Fruit fly (Drosophila melanogaster) whole organism, wandering third instar larva: ENCODE measurements around the gene CG31464.

Experiments
- Abd-B ChIP-seq: fragments of >200 bp; optimal IDR thresholded peaks from 2 replicates; lab custom pipeline; 2017; ENCODE audit warnings: missing biosample characterization, missing genetic modification characterization
- CG32264 ChIP-seq: fragments of 200-800 bp; sonication (Bioruptor generic); optimal IDR thresholded peaks from 2 replicates; lab custom pipeline; 2016; ENCODE audit warnings: missing biosample characterization, missing genetic modification characterization
- CG9705 ChIP-seq: fragments of 200-800 bp; sonication (Bioruptor generic); optimal IDR thresholded peaks from 2 replicates; lab custom pipeline; 2018; ENCODE audit warnings: missing biosample characterization, mild to moderate bottlenecking, missing genetic modification characterization
- CrebA ChIP-seq: fragments of 200-800 bp; sonication (Bioruptor generic); optimal IDR thresholded peaks from 2 replicates; lab custom pipeline; 2016; ENCODE audit warnings: missing biosample characterization, mild to moderate bottlenecking, missing genetic modification characterization, borderline replicate concordance
- Dfd ChIP-seq: fragments of >200 bp; optimal IDR thresholded peaks from 2 replicates; lab custom pipeline; 2017; ENCODE audit warnings: missing biosample characterization, missing genetic modification characterization
- Dif ChIP-seq: fragments of 200-275, 200-300 bp; sonication (Bioruptor generic); optimal IDR thresholded peaks from 2 replicates; lab custom pipeline; 2018; ENCODE audit warnings: missing biosample characterization, missing genetic modification characterization; ENCODE audit not compliant: partially characterized antibody
- GATAd ChIP-seq: sonication (Bioruptor generic); optimal IDR thresholded peaks from 2 replicates; lab custom pipeline; 2016; ENCODE audit warnings: missing biosample characterization, missing genetic modification characterization
- HLH106 ChIP-seq: fragments of 200-800 bp; optimal IDR thresholded peaks from 3 replicates; lab custom pipeline; 2019; ENCODE audit warnings: missing biosample characterization, mild to moderate bottlenecking, missing genetic modification characterization, moderate library complexity
- Hnf4 ChIP-seq: fragments of 200-800 bp; sonication (Bioruptor generic); optimal IDR thresholded peaks from 2 replicates; lab custom pipeline; 2016; ENCODE audit warnings: missing biosample characterization, mild to moderate bottlenecking, missing genetic modification characterization
- Hr78 ChIP-seq: fragments of >200 bp; optimal IDR thresholded peaks from 2 replicates; lab custom pipeline; 2017; ENCODE audit warnings: missing biosample characterization, missing genetic modification characterization
- Hr83 ChIP-seq: fragments of 200-300 bp; sonication (Bioruptor generic); optimal IDR thresholded peaks from 2 replicates; lab custom pipeline; 2016; ENCODE audit warnings: missing biosample characterization, mild to moderate bottlenecking, missing genetic modification characterization, moderate library complexity; ENCODE audit not compliant: poor library complexity, severe bottlenecking
- Jra ChIP-seq: sonication (Bioruptor generic); optimal IDR thresholded peaks from 2 replicates; lab custom pipeline; 2016; ENCODE audit warnings: missing biosample characterization, missing genetic modification characterization
- Mio ChIP-seq: sonication (Bioruptor generic); optimal IDR thresholded peaks from 2 replicates; lab custom pipeline; 2016; ENCODE audit warnings: missing biosample characterization, missing genetic modification characterization
- Myc ChIP-seq: fragments of >200 bp; optimal IDR thresholded peaks from 2 replicates; lab custom pipeline; 2017
- N ChIP-seq: fragments of >200 bp; optimal IDR thresholded peaks from 2 replicates; lab custom pipeline; 2018; ENCODE audit warnings: missing biosample characterization, missing external identifiers, missing genetic modification characterization
- OdsH ChIP-seq: fragments of 200-800 bp; sonication (Bioruptor generic); optimal IDR thresholded peaks from 2 replicates; lab custom pipeline; 2016; ENCODE audit warnings: missing biosample characterization, mild to moderate bottlenecking, missing genetic modification characterization
- Rel ChIP-seq, 2 experiments: fragments of 200-800 bp; sonication (Bioruptor generic) in 1 of 2; optimal IDR thresholded peaks; 2 replicates in 1 of 2; 3 replicates in 1 of 2; lab custom pipeline; 2016 to 2019; ENCODE audit warnings: mild to moderate bottlenecking in 2 of 2, missing biosample characterization in 2 of 2, missing genetic modification characterization in 2 of 2, moderate library complexity in 1 of 2
- Sp1 ChIP-seq: fragments of 200-800 bp; sonication (Bioruptor generic); optimal IDR thresholded peaks from 3 replicates; lab custom pipeline; 2019; ENCODE audit warnings: missing biosample characterization, mild to moderate bottlenecking, missing genetic modification characterization, moderate library complexity
- Vsx2 ChIP-seq: fragments of 200-300, 225-300 bp; sonication (Bioruptor generic); optimal IDR thresholded peaks from 2 replicates; lab custom pipeline; 2018; ENCODE audit warnings: missing biosample characterization, missing genetic modification characterization; ENCODE audit not compliant: partially characterized antibody
- br ChIP-seq: fragments of 200-800 bp; sonication (Bioruptor generic); optimal IDR thresholded peaks from 2 replicates; lab custom pipeline; 2016; ENCODE audit warnings: missing biosample characterization, missing genetic modification characterization
- brk ChIP-seq: fragments of 200-800 bp; sonication (Bioruptor generic); optimal IDR thresholded peaks from 2 replicates; lab custom pipeline; 2016; ENCODE audit warnings: missing biosample characterization, mild to moderate bottlenecking, missing genetic modification characterization
- dl ChIP-seq, 2 experiments: fragments of 175-275, 200-275 bp in 1 of 2; fragments of 200-275 bp in 1 of 2; sonication (Bioruptor generic); optimal IDR thresholded peaks; lab custom pipeline; 2018; ENCODE audit warnings: mild to moderate bottlenecking in 2 of 2, missing biosample characterization in 2 of 2, missing genetic modification characterization in 2 of 2, moderate library complexity in 2 of 2; ENCODE audit not compliant: partially characterized antibody in 2 of 2, insufficient read depth in 1 of 2
- dmrt93B ChIP-seq: fragments of 200-800 bp; sonication (Bioruptor generic); optimal IDR thresholded peaks from 2 replicates; lab custom pipeline; 2018; ENCODE audit warnings: missing biosample characterization, mild to moderate bottlenecking, missing genetic modification characterization
- dsf ChIP-seq: sonication (Bioruptor generic); optimal IDR thresholded peaks from 2 replicates; lab custom pipeline; 2016; ENCODE audit warnings: missing biosample characterization, missing genetic modification characterization, borderline replicate concordance
- ey ChIP-seq: fragments of 200-800 bp; sonication (Bioruptor generic); optimal IDR thresholded peaks from 2 replicates; lab custom pipeline; 2016; ENCODE audit warnings: missing biosample characterization, missing genetic modification characterization
- foxo ChIP-seq, 2 experiments: fragments of 200-800 bp; sonication (Bioruptor generic); optimal IDR thresholded peaks; 2 replicates in 1 of 2; 3 replicates in 1 of 2; lab custom pipeline; 2016 to 2017; ENCODE audit warnings: missing biosample characterization in 2 of 2, missing genetic modification characterization in 2 of 2
- fru ChIP-seq: fragments of 200-800 bp; sonication (Bioruptor generic); optimal IDR thresholded peaks from 3 replicates; lab custom pipeline; 2016; ENCODE audit warnings: missing biosample characterization, mild to moderate bottlenecking, missing genetic modification characterization
- h ChIP-seq: fragments of 200-800 bp; sonication (Bioruptor generic); optimal IDR thresholded peaks from 3 replicates; lab custom pipeline; 2016; ENCODE audit warnings: missing biosample characterization, mild to moderate bottlenecking, missing genetic modification characterization
- jim ChIP-seq: fragments of 175-275, 200-325 bp; sonication (Bioruptor generic); optimal IDR thresholded peaks from 2 replicates; lab custom pipeline; 2016; ENCODE audit warnings: missing biosample characterization, mild to moderate bottlenecking, missing genetic modification characterization
- lola ChIP-seq: fragments of >200 bp; optimal IDR thresholded peaks from 2 replicates; lab custom pipeline; 2017; ENCODE audit warnings: missing biosample characterization, missing genetic modification characterization
- pan ChIP-seq: fragments of >200 bp; optimal IDR thresholded peaks from 2 replicates; lab custom pipeline; 2017
- psq ChIP-seq: fragments of 200-800 bp; sonication (Bioruptor generic); optimal IDR thresholded peaks from 3 replicates; lab custom pipeline; 2017; ENCODE audit warnings: missing biosample characterization, mild to moderate bottlenecking, missing genetic modification characterization, moderate library complexity
- rgr ChIP-seq: fragments of 200-800 bp; sonication (Bioruptor generic); optimal IDR thresholded peaks from 3 replicates; lab custom pipeline; 2016; ENCODE audit warnings: missing biosample characterization, mild to moderate bottlenecking, missing genetic modification characterization
- sage ChIP-seq: fragments of 200-800 bp; sonication (Bioruptor generic); optimal IDR thresholded peaks from 2 replicates; lab custom pipeline; 2016; ENCODE audit warnings: missing biosample characterization, mild to moderate bottlenecking, missing genetic modification characterization
- sv ChIP-seq: fragments of 200-800 bp; sonication (Bioruptor generic); optimal IDR thresholded peaks from 3 replicates; lab custom pipeline; 2016; ENCODE audit warnings: missing biosample characterization, missing genetic modification characterization
- tai ChIP-seq: sonication (Bioruptor generic); optimal IDR thresholded peaks from 2 replicates; lab custom pipeline; 2016; ENCODE audit warnings: missing biosample characterization, missing genetic modification characterization
- usp ChIP-seq: fragments of >200 bp; optimal IDR thresholded peaks from 2 replicates; lab custom pipeline; 2017; ENCODE audit warnings: missing biosample characterization, missing genetic modification characterization
- woc ChIP-seq: sonication (Bioruptor generic); optimal IDR thresholded peaks from 2 replicates; lab custom pipeline; 2016; ENCODE audit warnings: missing biosample characterization, mild to moderate bottlenecking, missing genetic modification characterization

CG31464 gene

dm6 chr3R:8272573-8273165 is 18.4 kb upstream of the CG31464 start:
- TF ChIP-seq CrebA (GFP tag; lab: Kevin White, UChicago) (no peak), woc (GFP tag; lab: Kevin White, UChicago) (no peak), dmrt93B (GFP tag; lab: Kevin White, UChicago) (no peak), jim (GFP tag; lab: Kevin White, UChicago) (no peak), Dfd (GFP tag; lab: Kevin White, UChicago) (no peak), usp (GFP tag; lab: Kevin White, UChicago) (no peak), psq (GFP tag; lab: Kevin White, UChicago) (peak; percentile 56), lola (GFP tag; lab: Kevin White, UChicago) (no peak), Mio (GFP tag; lab: Kevin White, UChicago) (no peak), brk (GFP tag; lab: Kevin White, UChicago) (no peak), Jra (GFP tag; lab: Kevin White, UChicago) (no peak), foxo (GFP tag; optimal IDR thresholded peaks at IDR 0.05; lab: Kevin White, UChicago) (peak in 1 of 2 experiments; percentile 69), GATAd (GFP tag; lab: Kevin White, UChicago) (no peak), HLH106 (peak; percentile 62), dsf (GFP tag; lab: Kevin White, UChicago) (no peak), rgr (GFP tag; lab: Kevin White, UChicago) (peak; percentile 63), dl (GFP tag; optimal IDR thresholded peaks at IDR 0.05; lab: Kevin White, UChicago; ENCODE audit: insufficient read depth in 1 of 2, partially characterized antibody in 2 of 2) (no peak), pan (no peak), Hr78 (no peak), ey (GFP tag; lab: Kevin White, UChicago) (peak; percentile 65), tai (GFP tag; lab: Kevin White, UChicago) (no peak), CG9705 (no peak), Rel (GFP tag; optimal IDR thresholded peaks at IDR 0.05; lab: Kevin White, UChicago) (no peak), Rel (tag; optimal IDR thresholded peaks at IDR 0.05; lab: Kevin White, UChicago) (peak; percentile 23), Myc (no peak), sv (no peak), Abd-B (no peak), fru (GFP tag; lab: Kevin White, UChicago) (peak; percentile 70), N (GFP tag; lab: Kevin White, UChicago) (no peak), Dif (GFP tag; lab: Kevin White, UChicago) (no peak), Vsx2 (no peak), h (GFP tag; lab: Kevin White, UChicago) (peak; percentile 79), OdsH (GFP tag; lab: Kevin White, UChicago) (peak; percentile 60), br (GFP tag; lab: Kevin White, UChicago) (peak; percentile 71), Hnf4 (GFP tag; lab: Kevin White, UChicago) (no peak), Hr83 (GFP tag; lab: Kevin White, UChicago) (no peak), sage (no peak), CG32264 (GFP tag; lab: Kevin White, UChicago) (no peak), Sp1 (peak; percentile 10)

- TF ChIP-seq ey (GFP tag; lab: Kevin White, UChicago) (no peak), N (GFP tag; lab: Kevin White, UChicago) (no peak), jim (GFP tag; lab: Kevin White, UChicago) (no peak), Dfd (GFP tag; lab: Kevin White, UChicago) (no peak), CG9705 (no peak), woc (GFP tag; lab: Kevin White, UChicago) (no peak), tai (GFP tag; lab: Kevin White, UChicago) (no peak), Vsx2 (no peak), Hr83 (GFP tag; lab: Kevin White, UChicago) (no peak), GATAd (GFP tag; lab: Kevin White, UChicago) (no peak), Mio (GFP tag; lab: Kevin White, UChicago) (no peak), Abd-B (no peak)
These were observed 16.0 kb upstream of the CG31464 start for dm6 chr3R:8275031-8275430.
